Worm (Caenorhabditis elegans) whole organism, mixed stage, embryonic: Measurements from ENCODE around the gene F36D3.8.

Source experiments
- bed-3 ChIP-seq: fragments of 200-800 bp; sonication (Bioruptor generic); optimal IDR thresholded peaks from 3 replicates; lab custom pipeline; 2018; ENCODE audit warnings: mild to moderate bottlenecking, missing genetic modification characterization, moderate library complexity, missing compliant biosample characterization
- blmp-1 ChIP-seq: fragments of 150-350 bp; optimal IDR thresholded peaks from 2 replicates; lab custom pipeline; 2014; ENCODE audit warnings: missing biosample characterization, missing genetic modification characterization
- ceh-83 ChIP-seq: fragments of 200-800 bp; sonication (Bioruptor generic); optimal IDR thresholded peaks from 2 replicates; lab custom pipeline; 2018; ENCODE audit warnings: mild to moderate bottlenecking, missing genetic modification characterization, missing compliant biosample characterization
- hlh-1 ChIP-seq: fragments of 150-350 bp; optimal IDR thresholded peaks from 2 replicates; lab custom pipeline; 2014; ENCODE audit warnings: missing biosample characterization, missing genetic modification reagents, missing genetic modification characterization
- lin-13 ChIP-seq: fragments of 150-350 bp; optimal IDR thresholded peaks from 2 replicates; lab custom pipeline; 2014; ENCODE audit warnings: missing biosample characterization, missing genetic modification characterization
- mab-5 ChIP-seq: fragments of 150-350 bp; optimal IDR thresholded peaks from 2 replicates; lab custom pipeline; 2014; ENCODE audit warnings: missing biosample characterization, missing genetic modification characterization
- nhr-2 ChIP-seq: fragments of 150-350 bp; optimal IDR thresholded peaks from 2 replicates; lab custom pipeline; 2014; ENCODE audit warnings: missing biosample characterization, missing genetic modification characterization
- nhr-28 ChIP-seq: fragments of 150-350 bp; optimal IDR thresholded peaks from 2 replicates; lab custom pipeline; 2014; ENCODE audit warnings: missing biosample characterization, missing genetic modification characterization
- pha-4 ChIP-seq: fragments of 150-350 bp; optimal IDR thresholded peaks from 2 replicates; lab custom pipeline; 2018; ENCODE audit warnings: missing biosample characterization, missing genetic modification reagents, missing genetic modification characterization
- snpc-4 ChIP-seq: fragments of 150-350 bp; optimal IDR thresholded peaks from 2 replicates; lab custom pipeline; 2014; ENCODE audit warnings: missing biosample characterization, missing genetic modification characterization
- unc-39 ChIP-seq: fragments of 150-350 bp; optimal IDR thresholded peaks from 2 replicates; lab custom pipeline; 2014; ENCODE audit warnings: missing biosample characterization, missing genetic modification characterization
- unc-62 ChIP-seq: fragments of 150-350 bp; optimal IDR thresholded peaks from 2 replicates; lab custom pipeline; 2014; ENCODE audit warnings: missing biosample characterization, missing genetic modification reagents, missing genetic modification characterization

DNA sequence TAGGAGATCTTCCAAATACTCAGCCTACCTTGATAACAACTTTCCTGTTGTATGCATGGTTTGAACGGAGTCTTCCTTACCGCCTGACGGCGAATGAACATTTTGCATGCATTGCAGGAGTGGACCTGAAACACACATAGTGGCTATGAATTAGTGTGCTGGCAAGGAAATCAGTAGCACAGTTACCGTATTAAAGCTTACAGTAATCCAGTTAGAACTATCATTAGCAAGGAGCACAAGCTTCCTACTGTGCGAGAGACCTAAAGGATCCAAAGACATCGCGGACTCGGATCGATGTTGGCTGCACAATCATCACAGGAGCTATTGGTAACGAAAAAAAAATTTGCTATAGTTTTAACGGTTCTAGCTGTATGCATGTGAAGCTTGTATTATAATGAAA lies 43.7 kb downstream of the F36D3.8 start, which contains the start of gene nhr-233:
- TF ChIP-seq nhr-28 (tag; lab: Kevin White, UChicago) (no peak), blmp-1 (no peak), nhr-2 (tag; lab: Kevin White, UChicago) (no peak), bed-3 (GFP tag; lab: Kevin White, UChicago) (no peak), mab-5 (tag; lab: Kevin White, UChicago) (no peak), unc-62 (GFP tag; lab: Kevin White, UChicago) (no peak), pha-4 (tag; lab: Kevin White, UChicago) (no peak), lin-13 (tag; lab: Kevin White, UChicago) (no peak), hlh-1 (tag; lab: Kevin White, UChicago) (no peak), snpc-4 (tag; lab: Kevin White, UChicago) (no peak), unc-39 (tag; lab: Kevin White, UChicago) (no peak), ceh-83 (GFP tag; lab: Kevin White, UChicago) (no peak)
